Worm (Caenorhabditis elegans) whole organism, young adult: Measurements from ENCODE around the gene fbxa-183.

Experiments
- B0035.1 ChIP-seq: sonication (generic microtip); optimal IDR thresholded peaks from 2 replicates; lab custom pipeline; 2016; ENCODE audit warnings: missing genetic modification characterization, mild to moderate bottlenecking, missing compliant biosample characterization, missing genotype, missing genetic modification reagents
- C06A6.2 ChIP-seq: fragments of 200-800 bp; sonication (Bioruptor generic); conservative IDR thresholded peaks from 2 replicates; pipeline ENCODE4 v1.3.6; 2022; ENCODE audit warnings: missing genetic modification characterization, missing compliant biosample characterization
- F23B12.7 ChIP-seq: sonication (generic microtip); optimal IDR thresholded peaks from 2 replicates; lab custom pipeline; 2017; ENCODE audit warnings: missing genetic modification characterization, mild to moderate bottlenecking, missing compliant biosample characterization, antibody characterized with exemption, moderate library complexity; ENCODE audit not compliant: insufficient read depth
- F37B4.10 ChIP-seq: fragments of 200-800 bp; sonication (Bioruptor generic); IDR thresholded peaks from 2 replicates; pipeline ENCODE4 v1.3.6; 2022; ENCODE audit warnings: missing genetic modification characterization, missing compliant biosample characterization
- F39B2.1 ChIP-seq: fragments of 200-800 bp; sonication (Bioruptor generic); IDR thresholded peaks from 2 replicates; pipeline ENCODE4 v1.3.6; 2022; ENCODE audit warnings: missing genetic modification reagents, missing genetic modification characterization, missing compliant biosample characterization
- F52B5.7 ChIP-seq: sonication (generic microtip); optimal IDR thresholded peaks from 2 replicates; lab custom pipeline; 2016; ENCODE audit warnings: mild to moderate bottlenecking, missing genetic modification characterization, missing compliant biosample characterization
- K12H6.12 ChIP-seq: fragments of 200-800 bp; sonication (Bioruptor generic); optimal IDR thresholded peaks from 2 replicates; lab custom pipeline; 2018; ENCODE audit warnings: mild to moderate bottlenecking, missing genetic modification characterization, missing compliant biosample characterization
- attf-5 ChIP-seq: fragments of 200-800 bp; sonication (Bioruptor generic); optimal IDR thresholded peaks from 2 replicates; lab custom pipeline; 2018; ENCODE audit warnings: mild to moderate bottlenecking, missing genetic modification characterization, missing compliant biosample characterization
- attf-6 ChIP-seq: fragments of 200-800 bp; sonication (Bioruptor generic); IDR thresholded peaks from 2 replicates; pipeline ENCODE4 v1.3.6; 2022; ENCODE audit warnings: missing genetic modification reagents, missing genetic modification characterization, missing compliant biosample characterization
- bed-2 ChIP-seq: fragments of 200-800 bp; sonication (Bioruptor generic); IDR thresholded peaks from 2 replicates; pipeline ENCODE4 v1.3.6; 2022; ENCODE audit warnings: missing genetic modification reagents, missing genetic modification characterization, missing compliant biosample characterization
- ccch-3 ChIP-seq: fragments of 200-800 bp; sonication (Bioruptor generic); optimal IDR thresholded peaks from 2 replicates; lab custom pipeline; 2018; ENCODE audit warnings: mild to moderate bottlenecking, missing genetic modification characterization, missing compliant biosample characterization
- cebp-1 ChIP-seq, 2 experiments: fragments of 200-800 bp in 1 of 2; sonication (Bioruptor generic) in 1 of 2; sonication (generic microtip) in 1 of 2; IDR thresholded peaks in 1 of 2; optimal IDR thresholded peaks in 1 of 2; 2 replicates each; pipeline versions ENCODE4 v1.3.6 to Lab custom; 2017 to 2022; ENCODE audit warnings: missing compliant biosample characterization in 2 of 2, missing genetic modification characterization in 2 of 2, mild to moderate bottlenecking in 1 of 2, missing genetic modification reagents in 1 of 2, moderate library complexity in 1 of 2
- cebp-2 ChIP-seq: fragments of 200-800 bp; sonication (Bioruptor generic); IDR thresholded peaks from 2 replicates; pipeline ENCODE4 v1.3.6; 2022; ENCODE audit warnings: missing genetic modification characterization, missing compliant biosample characterization
- ceh-58 ChIP-seq: fragments of 200-800 bp; sonication (Bioruptor generic); IDR thresholded peaks from 2 replicates; pipeline ENCODE4 v1.3.6; 2022; ENCODE audit warnings: missing genetic modification characterization, missing compliant biosample characterization
- ceh-91 ChIP-seq: fragments of 200-800 bp; sonication (Bioruptor generic); IDR thresholded peaks from 2 replicates; pipeline ENCODE4 v1.3.6; 2022; ENCODE audit warnings: missing genetic modification reagents, missing genetic modification characterization, missing compliant biosample characterization
- dox-1 ChIP-seq: fragments of 200-800 bp; sonication (Bioruptor generic); IDR thresholded peaks from 2 replicates; pipeline ENCODE4 v1.3.6; 2022; ENCODE audit warnings: missing genetic modification reagents, missing genetic modification characterization, missing compliant biosample characterization
- egrh-3 ChIP-seq: fragments of 200-800 bp; sonication (Bioruptor generic); IDR thresholded peaks from 2 replicates; pipeline ENCODE4 v1.3.6; 2022; ENCODE audit warnings: missing genetic modification reagents, missing genetic modification characterization, missing compliant biosample characterization
- gei-17 ChIP-seq: fragments of 200-800 bp; sonication (Bioruptor generic); optimal IDR thresholded peaks from 2 replicates; lab custom pipeline; 2018; ENCODE audit warnings: mild to moderate bottlenecking, missing genetic modification characterization, missing compliant biosample characterization
- hmg-1.2 ChIP-seq: fragments of 200-800 bp; sonication (Bioruptor generic); IDR thresholded peaks from 2 replicates; pipeline ENCODE4 v1.3.6; 2022; ENCODE audit warnings: missing genetic modification reagents, missing genetic modification characterization, missing compliant biosample characterization
- hmg-20 ChIP-seq: fragments of 200-800 bp; sonication (Bioruptor generic); IDR thresholded peaks from 2 replicates; pipeline ENCODE4 v1.3.6; 2022; ENCODE audit warnings: missing genetic modification reagents, missing genetic modification characterization, missing compliant biosample characterization
- hrde-1 ChIP-seq: sonication (generic microtip); optimal IDR thresholded peaks from 2 replicates; lab custom pipeline; 2016; ENCODE audit warnings: missing genetic modification characterization, mild to moderate bottlenecking, missing compliant biosample characterization, moderate library complexity, missing genotype, missing genetic modification reagents, borderline replicate concordance
- hsf-1 ChIP-seq: fragments of 200-800 bp; sonication (Bioruptor generic); IDR thresholded peaks from 2 replicates; pipeline ENCODE4 v1.3.6; 2022; ENCODE audit warnings: missing genetic modification reagents, missing genetic modification characterization, missing compliant biosample characterization
- let-526 ChIP-seq: fragments of 200-800 bp; sonication (Bioruptor generic); IDR thresholded peaks from 2 replicates; pipeline ENCODE4 v1.3.6; 2022; ENCODE audit warnings: missing genetic modification reagents, missing genetic modification characterization, missing compliant biosample characterization
- let-607 ChIP-seq, 2 experiments: fragments of 200-800 bp in 1 of 2; sonication (Bioruptor generic) in 1 of 2; sonication (generic microtip) in 1 of 2; optimal IDR thresholded peaks; 2 replicates each; lab custom pipeline; 2016 to 2018; ENCODE audit warnings: mild to moderate bottlenecking in 2 of 2, missing compliant biosample characterization in 2 of 2, missing genetic modification characterization in 2 of 2, moderate library complexity in 2 of 2, missing genotype in 1 of 2
- lin-54 ChIP-seq: fragments of 200-800 bp; sonication (Bioruptor generic); optimal IDR thresholded peaks from 2 replicates; lab custom pipeline; 2018; ENCODE audit warnings: mild to moderate bottlenecking, missing genetic modification characterization, missing compliant biosample characterization
- lsl-1 ChIP-seq: fragments of 200-800 bp; sonication (Bioruptor generic); optimal IDR thresholded peaks from 2 replicates; lab custom pipeline; 2018; ENCODE audit warnings: mild to moderate bottlenecking, missing genetic modification characterization, moderate library complexity, missing compliant biosample characterization
- madf-3 ChIP-seq: fragments of 200-800 bp; sonication (Bioruptor generic); IDR thresholded peaks from 2 replicates; pipeline ENCODE4 v1.3.6; 2022; ENCODE audit warnings: missing genetic modification reagents, missing genetic modification characterization, missing compliant biosample characterization
- madf-6 ChIP-seq: fragments of 200-800 bp; sonication (Bioruptor generic); IDR thresholded peaks from 2 replicates; pipeline ENCODE4 v1.3.6; 2022; ENCODE audit warnings: missing genetic modification reagents, missing genetic modification characterization, missing compliant biosample characterization
- mcd-1 ChIP-seq: fragments of 200-800 bp; sonication (Bioruptor generic); IDR thresholded peaks from 2 replicates; pipeline ENCODE4 v1.3.6; 2022; ENCODE audit warnings: missing genetic modification reagents, missing genetic modification characterization, missing compliant biosample characterization
- nfyb-1 ChIP-seq: fragments of 200-800 bp; sonication (Bioruptor generic); IDR thresholded peaks from 2 replicates; pipeline ENCODE4 v1.3.6; 2022; ENCODE audit warnings: missing genetic modification reagents, missing genetic modification characterization, missing compliant biosample characterization
- nhr-120 ChIP-seq: fragments of 200-800 bp; sonication (Bioruptor generic); IDR thresholded peaks from 2 replicates; pipeline ENCODE4 v1.3.6; 2022; ENCODE audit warnings: missing genetic modification characterization, missing compliant biosample characterization
- nhr-80 ChIP-seq: sonication (generic microtip); optimal IDR thresholded peaks from 2 replicates; lab custom pipeline; 2016; ENCODE audit warnings: missing genetic modification characterization, missing compliant biosample characterization
- repo-1 ChIP-seq: sonication (generic microtip); optimal IDR thresholded peaks from 2 replicates; lab custom pipeline; 2017; ENCODE audit warnings: mild to moderate bottlenecking, missing genetic modification characterization, missing compliant biosample characterization
- sdz-38 ChIP-seq: sonication (generic microtip); optimal IDR thresholded peaks from 2 replicates; lab custom pipeline; 2016; ENCODE audit warnings: missing genotype, missing genetic modification characterization, missing compliant biosample characterization
- sea-2 ChIP-seq: fragments of 200-800 bp; sonication (Bioruptor generic); IDR thresholded peaks from 2 replicates; pipeline ENCODE4 v1.3.6; 2022; ENCODE audit warnings: missing genetic modification characterization, missing compliant biosample characterization
- snpc-1.1 ChIP-seq: sonication (generic microtip); optimal IDR thresholded peaks from 2 replicates; lab custom pipeline; 2017; ENCODE audit warnings: missing genetic modification characterization, mild to moderate bottlenecking, missing compliant biosample characterization, antibody characterized with exemption, moderate library complexity, missing genotype, missing genetic modification reagents; ENCODE audit not compliant: insufficient read depth
- snpc-1.3 ChIP-seq: sonication (generic microtip); optimal IDR thresholded peaks from 2 replicates; lab custom pipeline; 2017; ENCODE audit warnings: missing genetic modification characterization, mild to moderate bottlenecking, missing compliant biosample characterization, antibody characterized with exemption, moderate library complexity, missing genotype, missing genetic modification reagents; ENCODE audit not compliant: insufficient read depth
- snpc-4 ChIP-seq, 5 experiments: fragments of 150-350 bp in 1 of 5; sonication (generic microtip) in 4 of 5; optimal IDR thresholded peaks; 2 replicates each; lab custom pipeline; 2014 to 2018; ENCODE audit warnings: missing genetic modification characterization in 5 of 5, missing biosample characterization in 3 of 5, antibody characterized with exemption in 2 of 5, mild to moderate bottlenecking in 2 of 5, missing compliant biosample characterization in 2 of 5, missing genotype in 2 of 5, moderate library complexity in 2 of 5, missing genetic modification reagents in 1 of 5
- tbp1 ChIP-seq: fragments of 200-800 bp; sonication (Bioruptor generic); optimal IDR thresholded peaks from 2 replicates; lab custom pipeline; 2018; ENCODE audit warnings: mild to moderate bottlenecking, missing genetic modification characterization, missing compliant biosample characterization
- ztf-18 ChIP-seq: sonication (generic microtip); optimal IDR thresholded peaks from 2 replicates; lab custom pipeline; 2016; ENCODE audit warnings: missing genotype, mild to moderate bottlenecking, missing genetic modification characterization, missing compliant biosample characterization
- ztf-25 ChIP-seq: fragments of 200-800 bp; sonication (Bioruptor generic); IDR thresholded peaks from 2 replicates; pipeline ENCODE4 v1.3.6; 2022; ENCODE audit warnings: missing genetic modification reagents, missing genetic modification characterization, missing compliant biosample characterization

The fbxa-183 gene

ce11 chrV:5788650-5789049 lies 6.1 kb upstream of the fbxa-183 start:
- TF ChIP-seq nhr-80 (tag; lab: Kevin White, UChicago) (peak; percentile 33), nfyb-1 (GFP tag; lab: Robert Waterston, UW) (0 out of 2 replicates have a peak, but pooled peaks have one; percentile 41), dox-1 (GFP tag; lab: Robert Waterston, UW) (peak; percentile 35; the same call in 1 of the 2 replicates), hmg-1.2 (GFP tag; lab: Robert Waterston, UW) (peak; percentile 26; the same call in 1 of the 2 replicates), ceh-91 (GFP tag; lab: Robert Waterston, UW) (no peak)

- TF ChIP-seq repo-1 (no peak), let-526 (GFP tag; lab: Robert Waterston, UW) (no peak), ztf-18 (tag; lab: Kevin White, UChicago) (no peak), hrde-1 (tag; lab: Kevin White, UChicago) (no peak), attf-6 (GFP tag; lab: Robert Waterston, UW) (no peak), bed-2 (GFP tag; lab: Robert Waterston, UW) (no peak), sea-2 (GFP tag; lab: Robert Waterston, UW) (no peak), hmg-20 (GFP tag; lab: Robert Waterston, UW) (no peak), F39B2.1 (GFP tag; lab: Robert Waterston, UW) (no peak), ccch-3 (GFP tag; lab: Kevin White, UChicago) (no peak), gei-17 (no peak), cebp-1 (GFP tag; IDR thresholded peaks at IDR 0.05; lab: Robert Waterston, UW) (no peak), cebp-1 (tag; optimal IDR thresholded peaks at IDR 0.05; lab: Kevin White, UChicago) (no peak)
Observed at ce11 chrV:5785372-5785771, 2.8 kb upstream of the fbxa-183 start, which contains the start of gene F44E7.7. Gene F44E7.7, minus strand, starts transcription at chrV:5785472.

- TF ChIP-seq tbp1 (GFP tag; lab: Kevin White, UChicago) (peak; percentile 36), madf-6 (GFP tag; lab: Robert Waterston, UW) (peak; percentile 56; the same call in 1 of the 2 replicates), ceh-58 (GFP tag; lab: Robert Waterston, UW) (no peak), gei-17 (peak; percentile 60), nhr-120 (GFP tag; lab: Robert Waterston, UW) (no peak), snpc-1.1 (no peak), snpc-4 (GFP tag; optimal IDR thresholded peaks at IDR 0.05; lab: Kevin White, UChicago) (no peak), snpc-4 (tag; optimal IDR thresholded peaks at IDR 0.05; lab: Kevin White, UChicago) (peak in 3 of 4 experiments; percentile 3 to 57 (median 33)), hmg-1.2 (GFP tag; lab: Robert Waterston, UW) (peak; percentile 80), madf-3 (no peak), mcd-1 (peak; percentile 53), F23B12.7 (tag; lab: Kevin White, UChicago) (peak; percentile 15), F52B5.7 (tag; lab: Kevin White, UChicago) (no peak), K12H6.12 (tag; lab: Kevin White, UChicago) (peak; percentile 40), C06A6.2 (GFP tag; lab: Robert Waterston, UW) (peak; percentile 66), B0035.1 (tag; lab: Kevin White, UChicago) (no peak), let-607 (tag; optimal IDR thresholded peaks at IDR 0.05; lab: Kevin White, UChicago) (peak in 1 of 2 experiments; percentile 60), cebp-2 (GFP tag; lab: Robert Waterston, UW) (peak; percentile 94), snpc-1.3 (tag; lab: Kevin White, UChicago) (no peak), hsf-1 (no peak), egrh-3 (GFP tag; lab: Robert Waterston, UW) (peak; percentile 24; the same call in 1 of the 2 replicates), cebp-1 (GFP tag; IDR thresholded peaks at IDR 0.05; lab: Robert Waterston, UW) (no peak; the same call in 1 of the 2 replicates), cebp-1 (tag; optimal IDR thresholded peaks at IDR 0.05; lab: Kevin White, UChicago) (peak; percentile 69), lin-54 (GFP tag; lab: Kevin White, UChicago) (peak; percentile 5), sdz-38 (tag; lab: Kevin White, UChicago) (no peak), F37B4.10 (GFP tag; lab: Robert Waterston, UW) (no peak), attf-5 (GFP tag; lab: Kevin White, UChicago) (peak; percentile 61), lsl-1 (GFP tag; lab: Kevin White, UChicago) (peak; percentile 79), ztf-25 (no peak)
Observed at ce11 chrV:5780713-5781360, 1.8 kb downstream of the fbxa-183 start, which contains the start of gene F44E7.5. Gene F44E7.5, minus strand, starts transcription at chrV:5780922.
